Fruit fly (Drosophila melanogaster) whole organism, prepupa: Measurements from ENCODE around the gene Qsox4.

Experiments used
- Blimp-1 ChIP-seq: fragments of 200-800 bp; sonication (Bioruptor generic); optimal IDR thresholded peaks from 3 replicates; lab custom pipeline; 2017; ENCODE audit warnings: missing biosample characterization, missing genetic modification characterization, mild to moderate bottlenecking, moderate library complexity, missing genetic modification reagents
- CG10631 ChIP-seq: fragments of 200-800 bp; sonication (Bioruptor generic); optimal IDR thresholded peaks from 2 replicates; lab custom pipeline; 2016; ENCODE audit warnings: missing biosample characterization, missing genetic modification characterization
- CG11294 ChIP-seq: fragments of 200-800 bp; sonication (Bioruptor generic); IDR thresholded peaks from 2 replicates; pipeline ENCODE4 v1.3.6; 2022; ENCODE audit warnings: missing biosample characterization, missing genetic modification characterization
- CG11762 ChIP-seq: fragments of 200-800 bp; sonication (Bioruptor generic); optimal IDR thresholded peaks from 3 replicates; lab custom pipeline; 2016; ENCODE audit warnings: missing biosample characterization, missing genetic modification characterization; ENCODE audit not compliant: insufficient read depth
- CG11902 ChIP-seq: fragments of 200-800 bp; sonication (Bioruptor generic); optimal IDR thresholded peaks from 3 replicates; lab custom pipeline; 2016; ENCODE audit warnings: missing biosample characterization, missing genetic modification characterization
- CG15336 ChIP-seq: fragments of 200-800 bp; sonication (Bioruptor generic); IDR thresholded peaks from 2 replicates; pipeline ENCODE4 v1.3.6; 2022; ENCODE audit warnings: missing biosample characterization, missing genetic modification characterization
- CG1621 ChIP-seq: fragments of 200-800 bp; sonication (Bioruptor generic); optimal IDR thresholded peaks from 3 replicates; lab custom pipeline; 2018; ENCODE audit warnings: missing biosample characterization, mild to moderate bottlenecking, missing genetic modification characterization
- CG16779 ChIP-seq: fragments of 200-800 bp; sonication (Bioruptor generic); optimal IDR thresholded peaks from 3 replicates; lab custom pipeline; 2017; ENCODE audit warnings: missing biosample characterization, mild to moderate bottlenecking, missing genetic modification characterization
- CG31627 ChIP-seq: fragments of 200-800 bp; sonication (Bioruptor generic); optimal IDR thresholded peaks from 3 replicates; lab custom pipeline; 2016; ENCODE audit warnings: missing biosample characterization, missing genetic modification characterization
- CG32006 ChIP-seq: fragments of 200-800 bp; sonication (Bioruptor generic); optimal IDR thresholded peaks from 3 replicates; lab custom pipeline; 2017; ENCODE audit warnings: missing biosample characterization, mild to moderate bottlenecking, missing genetic modification characterization
- CG34406 ChIP-seq: fragments of 200-800 bp; sonication (Bioruptor generic); optimal IDR thresholded peaks from 3 replicates; lab custom pipeline; 2016; ENCODE audit warnings: missing biosample characterization, missing genetic modification characterization
- CG6163 ChIP-seq: fragments of 200-800 bp; sonication (Bioruptor generic); IDR thresholded peaks from 3 replicates; pipeline ENCODE4 v1.3.6; 2022; ENCODE audit warnings: missing biosample characterization, missing genetic modification characterization
- CG6276 ChIP-seq: fragments of 200-800 bp; sonication (Bioruptor generic); optimal IDR thresholded peaks from 2 replicates; lab custom pipeline; 2017; ENCODE audit warnings: missing biosample characterization, mild to moderate bottlenecking, missing genetic modification characterization
- CG6808 ChIP-seq: fragments of 200-800 bp; sonication (Bioruptor generic); optimal IDR thresholded peaks from 3 replicates; lab custom pipeline; 2017; ENCODE audit warnings: missing biosample characterization, missing genetic modification characterization, mild to moderate bottlenecking, moderate library complexity, missing genetic modification reagents
- CG6854 ChIP-seq: fragments of 200-800 bp; sonication (Bioruptor generic); optimal IDR thresholded peaks from 2 replicates; lab custom pipeline; 2017; ENCODE audit warnings: missing biosample characterization, mild to moderate bottlenecking, missing genetic modification characterization
- CG7368 ChIP-seq: fragments of 200-800 bp; sonication (Bioruptor generic); optimal IDR thresholded peaks from 3 replicates; lab custom pipeline; 2016; ENCODE audit warnings: missing biosample characterization, missing genetic modification characterization
- CG8119 ChIP-seq: fragments of 200-800 bp; sonication (Bioruptor generic); IDR thresholded peaks from 3 replicates; pipeline ENCODE4 v1.3.6; 2022; ENCODE audit warnings: missing biosample characterization, missing genetic modification characterization
- CG8319 ChIP-seq: fragments of 200-800 bp; sonication (Bioruptor generic); optimal IDR thresholded peaks from 3 replicates; lab custom pipeline; 2016; ENCODE audit warnings: missing biosample characterization, missing genetic modification characterization
- CG8632 ChIP-seq: fragments of 200-800 bp; sonication (Bioruptor generic); optimal IDR thresholded peaks from 3 replicates; lab custom pipeline; 2016; ENCODE audit warnings: missing biosample characterization, missing genetic modification characterization
- CG9139 ChIP-seq: fragments of 200-800 bp; sonication (Bioruptor generic); optimal IDR thresholded peaks from 3 replicates; lab custom pipeline; 2017; ENCODE audit warnings: missing biosample characterization, mild to moderate bottlenecking, missing genetic modification characterization
- Eip75B ChIP-seq: fragments of 200-800 bp; sonication (Bioruptor generic); optimal IDR thresholded peaks from 3 replicates; lab custom pipeline; 2016; ENCODE audit warnings: missing biosample characterization, missing genetic modification characterization
- Eip78C ChIP-seq: fragments of 200-800 bp; sonication (Bioruptor generic); peaks from one replicate; lab custom pipeline; 2016; ENCODE audit warnings: missing biosample characterization, missing genetic modification characterization
- Hr38 ChIP-seq: sonication (Bioruptor generic); optimal IDR thresholded peaks from 2 replicates; lab custom pipeline; 2016; ENCODE audit warnings: missing biosample characterization, missing genetic modification characterization
- Hr39 ChIP-seq: fragments of 200-800 bp; sonication (Bioruptor generic); optimal IDR thresholded peaks from 2 replicates; lab custom pipeline; 2016; ENCODE audit warnings: missing biosample characterization, missing genetic modification characterization
- Hr4 ChIP-seq: fragments of 200-800 bp; sonication (Bioruptor generic); optimal IDR thresholded peaks from 3 replicates; lab custom pipeline; 2016; ENCODE audit warnings: missing biosample characterization, missing genetic modification characterization
- Lpt ChIP-seq: fragments of 200-800 bp; sonication (Bioruptor generic); optimal IDR thresholded peaks from 3 replicates; lab custom pipeline; 2016; ENCODE audit warnings: missing biosample characterization, missing genetic modification characterization
- Met ChIP-seq: fragments of 200-800 bp; sonication (Bioruptor generic); optimal IDR thresholded peaks from 3 replicates; lab custom pipeline; 2016; ENCODE audit warnings: missing biosample characterization, missing genetic modification characterization
- OdsH ChIP-seq: fragments of 200-800 bp; sonication (Bioruptor generic); optimal IDR thresholded peaks from 3 replicates; lab custom pipeline; 2016; ENCODE audit warnings: missing biosample characterization, missing genetic modification characterization
- Smox ChIP-seq: fragments of 200-800 bp; sonication (Bioruptor generic); optimal IDR thresholded peaks from 3 replicates; lab custom pipeline; 2016; ENCODE audit warnings: missing biosample characterization, missing genetic modification characterization
- Sox14 ChIP-seq: fragments of 200-800 bp; sonication (Bioruptor generic); optimal IDR thresholded peaks from 3 replicates; lab custom pipeline; 2016; ENCODE audit warnings: missing biosample characterization, missing genetic modification characterization
- achi ChIP-seq: fragments of 200-800 bp; sonication (Bioruptor generic); optimal IDR thresholded peaks from 3 replicates; lab custom pipeline; 2016; ENCODE audit warnings: missing biosample characterization, missing genetic modification characterization
- acj6 ChIP-seq: fragments of 200-800 bp; sonication (Bioruptor generic); optimal IDR thresholded peaks from 3 replicates; lab custom pipeline; 2016; ENCODE audit warnings: missing biosample characterization, missing genetic modification characterization
- cyc ChIP-seq: fragments of 200-800 bp; sonication (Bioruptor generic); optimal IDR thresholded peaks from 3 replicates; lab custom pipeline; 2016; ENCODE audit warnings: missing biosample characterization, missing genetic modification characterization
- dsx ChIP-seq: fragments of 200-800 bp; optimal IDR thresholded peaks from 3 replicates; lab custom pipeline; 2019; ENCODE audit warnings: missing biosample characterization, mild to moderate bottlenecking, missing genetic modification characterization, moderate library complexity; ENCODE audit not compliant: poor library complexity, severe bottlenecking
- eg ChIP-seq: fragments of 200-800 bp; sonication (Bioruptor generic); IDR thresholded peaks from 3 replicates; pipeline ENCODE4 v1.3.6; 2022; ENCODE audit warnings: missing biosample characterization, missing genetic modification characterization
- esn ChIP-seq: fragments of 200-800 bp; sonication (Bioruptor generic); optimal IDR thresholded peaks from 2 replicates; lab custom pipeline; 2016; ENCODE audit warnings: missing biosample characterization, mild to moderate bottlenecking, missing genetic modification characterization, moderate library complexity
- fd59A ChIP-seq: fragments of 200-800 bp; sonication (Bioruptor generic); optimal IDR thresholded peaks from 2 replicates; lab custom pipeline; 2017; ENCODE audit warnings: missing biosample characterization, mild to moderate bottlenecking, missing genetic modification characterization, missing genetic modification reagents
- fd85E ChIP-seq: fragments of 200-800 bp; sonication (Bioruptor generic); optimal IDR thresholded peaks from 3 replicates; lab custom pipeline; 2016; ENCODE audit warnings: missing biosample characterization, missing genetic modification characterization
- fkh ChIP-seq: fragments of 200-800 bp; sonication (Bioruptor generic); optimal IDR thresholded peaks from 3 replicates; lab custom pipeline; 2017; ENCODE audit warnings: missing biosample characterization, mild to moderate bottlenecking, missing genetic modification characterization, moderate library complexity
- lz ChIP-seq: fragments of 200-800 bp; sonication (Bioruptor generic); optimal IDR thresholded peaks from 3 replicates; lab custom pipeline; 2016; ENCODE audit warnings: missing biosample characterization, missing genetic modification characterization
- net ChIP-seq: fragments of 200-800 bp; sonication (Bioruptor generic); optimal IDR thresholded peaks from 3 replicates; lab custom pipeline; 2016; ENCODE audit warnings: missing biosample characterization, missing genetic modification characterization
- pdm3 ChIP-seq: fragments of 200-800 bp; sonication (Bioruptor generic); optimal IDR thresholded peaks from 3 replicates; lab custom pipeline; 2016; ENCODE audit warnings: missing biosample characterization, missing genetic modification characterization
- salr ChIP-seq, 2 experiments: fragments of 200-800 bp; sonication (Bioruptor generic); optimal IDR thresholded peaks; 3 replicates each; lab custom pipeline; 2016 to 2018; ENCODE audit warnings: missing biosample characterization in 2 of 2, missing genetic modification characterization in 2 of 2, mild to moderate bottlenecking in 1 of 2
- spab ChIP-seq: fragments of 200-800 bp; sonication (Bioruptor generic); optimal IDR thresholded peaks from 2 replicates; lab custom pipeline; 2017; ENCODE audit warnings: missing biosample characterization, mild to moderate bottlenecking, missing genetic modification characterization, missing genetic modification reagents
- ss ChIP-seq, 2 experiments: fragments of 200-800 bp; sonication (Bioruptor generic); optimal IDR thresholded peaks; 2 replicates in 1 of 2; 3 replicates in 1 of 2; lab custom pipeline; 2017 to 2018; ENCODE audit warnings: mild to moderate bottlenecking in 2 of 2, missing biosample characterization in 2 of 2, missing genetic modification characterization in 2 of 2, moderate library complexity in 1 of 2
- svp ChIP-seq: fragments of 200-800 bp; sonication (Bioruptor generic); peaks from one replicate; lab custom pipeline; 2016; ENCODE audit warnings: missing biosample characterization, missing genetic modification characterization
- vri ChIP-seq: fragments of 200-800 bp; sonication (Bioruptor generic); optimal IDR thresholded peaks from 3 replicates; lab custom pipeline; 2016; ENCODE audit warnings: missing biosample characterization, mild to moderate bottlenecking, missing genetic modification characterization

Qsox4 gene

DNA sequence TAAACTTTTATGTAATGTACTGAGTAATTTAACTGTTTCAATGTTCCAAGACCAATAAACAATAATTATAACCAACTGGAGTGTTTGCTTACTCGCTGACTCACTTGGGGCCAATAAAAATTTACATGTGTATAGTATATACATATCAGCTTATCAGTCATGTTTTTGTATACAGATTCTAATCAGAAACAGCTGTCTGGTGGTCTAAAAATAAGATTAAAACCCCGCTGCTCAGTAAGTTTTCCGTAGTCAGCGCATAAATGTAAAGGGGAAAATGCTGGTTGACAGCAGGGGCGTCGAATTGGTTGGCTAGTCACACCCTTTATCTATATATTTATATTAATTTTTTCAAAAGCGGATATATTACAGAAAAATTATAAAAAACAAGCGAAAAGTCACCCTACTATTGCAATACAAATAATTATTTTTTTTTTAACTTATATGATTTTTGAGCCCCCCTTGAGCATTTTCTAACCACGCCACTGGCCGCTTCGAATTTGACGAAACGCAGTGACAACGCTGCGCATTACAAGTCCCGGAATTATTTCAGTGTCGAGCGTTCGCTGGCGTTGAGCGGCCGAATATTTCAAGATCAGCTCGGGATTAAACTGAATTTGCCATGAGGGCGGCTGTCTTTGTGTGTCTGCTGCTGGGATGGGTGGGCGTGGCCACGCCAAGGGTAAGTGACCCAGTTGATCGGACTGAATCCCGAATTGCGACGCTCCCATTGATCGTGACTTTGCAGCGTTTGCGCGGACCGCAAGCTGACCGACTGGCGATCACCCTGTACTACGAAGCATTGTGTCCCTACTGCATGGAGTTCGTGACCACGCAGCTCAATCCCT, 24.0 kb upstream of the Qsox4 start, which contains the start of gene GILT2 (continued):
- TF ChIP-seq Smox (GFP tag; lab: Kevin White, UChicago) (peak; percentile 86), cyc (GFP tag; lab: Kevin White, UChicago) (peak; percentile 88), CG9139 (GFP tag; lab: Kevin White, UChicago) (peak; percentile 30), dsx (GFP tag; lab: Kevin White, UChicago) (peak; percentile 59), CG6163 (GFP tag; lab: Robert Waterston, UW) (peak; percentile 88), CG31627 (GFP tag; lab: Kevin White, UChicago) (peak; percentile 81), Eip78C (GFP tag; lab: Kevin White, UChicago) (peak; percentile 89), Eip75B (GFP tag; lab: Kevin White, UChicago) (peak; percentile 75), fd85E (GFP tag; lab: Kevin White, UChicago) (no peak), eg (GFP tag; lab: Robert Waterston, UW) (peak; percentile 72; the same call in 2 of the 3 replicates), svp (GFP tag; lab: Kevin White, UChicago) (peak; percentile 93), Hr39 (GFP tag; lab: Kevin White, UChicago) (peak; percentile 80), CG8119 (peak; percentile 74), Hr38 (no peak), Sox14 (peak; percentile 71), CG6276 (GFP tag; lab: Kevin White, UChicago) (no peak), salr (GFP tag; optimal IDR thresholded peaks at IDR 0.05; lab: Kevin White, UChicago) (no peak)

DNA sequence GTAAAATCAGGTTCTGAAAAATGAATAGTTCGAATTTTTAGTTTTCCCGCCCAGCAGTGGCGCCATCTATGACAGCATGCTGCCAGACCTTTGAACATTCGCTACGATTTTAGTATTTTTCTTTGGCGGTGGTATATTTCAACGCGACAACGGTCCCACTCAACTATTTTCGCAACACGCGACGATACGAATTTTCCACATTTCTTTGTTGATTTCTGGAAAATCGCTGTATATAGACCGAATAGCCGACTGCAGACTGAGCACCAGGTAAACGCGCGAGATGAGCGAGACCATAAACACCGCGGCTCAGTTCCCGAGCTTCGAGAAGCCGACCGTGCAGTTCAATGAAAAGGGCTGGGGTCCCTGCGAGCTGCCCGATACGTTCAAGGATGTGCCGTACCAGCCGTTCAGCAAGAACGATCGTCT, 22.6 kb upstream of the Qsox4 start, which contains the start of gene eIF3d1:
eIF3d1 (plus strand) TSS at position 129 of the 426 bp plus-strand sequence.
- no peak for TF ChIP-seq CG15336
- no peak for TF ChIP-seq fd59A
- TF ChIP-seq pdm3 (GFP tag; lab: Kevin White, UChicago): no peak
- no peak for TF ChIP-seq OdsH (GFP tag; lab: Kevin White, UChicago)
- no peak for TF ChIP-seq lz (GFP tag; lab: Kevin White, UChicago)
- no peak for TF ChIP-seq spab
- no peak for TF ChIP-seq CG1621 (tag; lab: Kevin White, UChicago)
- no peak for TF ChIP-seq CG7368 (GFP tag; lab: Kevin White, UChicago)
- TF ChIP-seq CG8119: no peak
- no peak for TF ChIP-seq CG6276 (GFP tag; lab: Kevin White, UChicago)
- TF ChIP-seq CG31627 (GFP tag; lab: Kevin White, UChicago): peak; percentile 29
- TF ChIP-seq CG10631 (GFP tag; lab: Kevin White, UChicago): no peak
- TF ChIP-seq CG8319 (GFP tag; lab: Kevin White, UChicago): no peak
- no peak for TF ChIP-seq salr (GFP tag; optimal IDR thresholded peaks at IDR 0.05; lab: Kevin White, UChicago)
- TF ChIP-seq Lpt: no peak
- no peak for TF ChIP-seq Hr38
- no peak for TF ChIP-seq achi (GFP tag; lab: Kevin White, UChicago)
- TF ChIP-seq CG32006 (GFP tag; lab: Kevin White, UChicago): no peak
- no peak for TF ChIP-seq Blimp-1 (GFP tag; lab: Kevin White, UChicago)
- no peak for TF ChIP-seq CG8632 (GFP tag; lab: Kevin White, UChicago)
- no peak for TF ChIP-seq CG6163 (GFP tag; lab: Robert Waterston, UW)
- TF ChIP-seq CG6854 (GFP tag; lab: Kevin White, UChicago): no peak
- TF ChIP-seq fkh (GFP tag; lab: Kevin White, UChicago): no peak
- TF ChIP-seq ss (GFP tag; optimal IDR thresholded peaks at IDR 0.05; lab: Kevin White, UChicago): no peak
- TF ChIP-seq cyc (GFP tag; lab: Kevin White, UChicago): peak; percentile 33
- TF ChIP-seq vri (GFP tag; lab: Kevin White, UChicago): no peak
- TF ChIP-seq eg (GFP tag; lab: Robert Waterston, UW): no peak
- no peak for TF ChIP-seq CG9139 (GFP tag; lab: Kevin White, UChicago)
- TF ChIP-seq Hr4 (GFP tag; lab: Kevin White, UChicago): no peak
- TF ChIP-seq net (GFP tag; lab: Kevin White, UChicago): no peak
- peak; percentile 11 for TF ChIP-seq esn
- TF ChIP-seq CG34406 (GFP tag; lab: Kevin White, UChicago): no peak
- no peak for TF ChIP-seq CG16779 (tag; lab: Kevin White, UChicago)
- no peak for TF ChIP-seq CG11902 (GFP tag; lab: Kevin White, UChicago)
- no peak for TF ChIP-seq CG6808 (GFP tag; lab: Kevin White, UChicago)
- TF ChIP-seq Sox14: peak; percentile 83
- TF ChIP-seq svp (GFP tag; lab: Kevin White, UChicago): peak; percentile 60
- TF ChIP-seq Met (GFP tag; lab: Kevin White, UChicago): no peak
- no peak for TF ChIP-seq CG11762 (GFP tag; lab: Kevin White, UChicago)
- TF ChIP-seq acj6 (GFP tag; lab: Kevin White, UChicago): no peak
- no peak for TF ChIP-seq CG11294 (GFP tag; lab: Robert Waterston, UW)
